Worm (Caenorhabditis elegans): ENCODE results near the gene acy-1.
A peak's percentile ranks its signal among the peaks of the same experiment; 100 is the strongest.

Gene acy-1

ce11 chrIII:4748666-4749065, 26.8 kb downstream of the acy-1 start:
- TF ChIP-seq drap-1 (GFP tag; optimal IDR thresholded peaks at IDR 0.05): no peak
- no peak for TF ChIP-seq ceh-83 (GFP tag; optimal IDR thresholded peaks at IDR 0.05)
- no peak for TF ChIP-seq ceh-43 (GFP tag; optimal IDR thresholded peaks at IDR 0.05)
- TF ChIP-seq elt-3 (tag; optimal IDR thresholded peaks at IDR 0.05): no peak
- TF ChIP-seq zip-8 (tag; optimal IDR thresholded peaks at IDR 0.05): no peak
- TF ChIP-seq elt-1 (tag; optimal IDR thresholded peaks at IDR 0.05; ENCODE audit: borderline replicate concordance, insufficient read depth): no peak

- peak; percentile 79 for TF ChIP-seq lin-13 (tag; optimal IDR thresholded peaks at IDR 0.05)
- peak; percentile 90 for TF ChIP-seq lsy-2 (tag; optimal IDR thresholded peaks at IDR 0.05)
- peak; percentile 91 for TF ChIP-seq nhr-237 (tag; optimal IDR thresholded peaks at IDR 0.05)
- TF ChIP-seq ceh-39 (tag; optimal IDR thresholded peaks at IDR 0.05): peak; percentile 86
- TF ChIP-seq elt-3 (tag; optimal IDR thresholded peaks at IDR 0.05): peak; percentile 17
- peak; percentile 61 for TF ChIP-seq hlh-1 (tag; optimal IDR thresholded peaks at IDR 0.05)
- no peak for TF ChIP-seq nhr-28 (tag; optimal IDR thresholded peaks at IDR 0.05)
- TF ChIP-seq ceh-83 (GFP tag; optimal IDR thresholded peaks at IDR 0.05): no peak
- TF ChIP-seq unc-120 (tag; optimal IDR thresholded peaks at IDR 0.05; ENCODE audit: poor library complexity, severe bottlenecking): peak; percentile 65
- TF ChIP-seq pha-4 (tag; optimal IDR thresholded peaks at IDR 0.05): peak; percentile 81
- no peak for TF ChIP-seq cnd-1 (tag; optimal IDR thresholded peaks at IDR 0.05)
- TF ChIP-seq zip-8 (tag; optimal IDR thresholded peaks at IDR 0.05): no peak
- peak; percentile 56 for TF ChIP-seq mab-5 (tag; optimal IDR thresholded peaks at IDR 0.05)
- no peak for TF ChIP-seq mls-2 (tag; optimal IDR thresholded peaks at IDR 0.05)
- no peak for TF ChIP-seq ztf-11 (tag; optimal IDR thresholded peaks at IDR 0.05)
- peak; percentile 98 for TF ChIP-seq mep-1 (tag; optimal IDR thresholded peaks at IDR 0.05)
- TF ChIP-seq drap-1 (GFP tag; optimal IDR thresholded peaks at IDR 0.05): peak; percentile 43
- peak; percentile 96 for TF ChIP-seq ces-1 (GFP tag; optimal IDR thresholded peaks at IDR 0.05)
- no peak for TF ChIP-seq unc-62 (GFP tag; optimal IDR thresholded peaks at IDR 0.05)
These were observed 32.2 kb downstream of the acy-1 start, which contains the start of the genes rps-0 and rbg-3 for ce11 chrIII:4754001-4754561. TSS of gene rps-0 (minus strand) at chrIII:4754051. TSS of gene rbg-3 (plus strand) at chrIII:4754424.

- TF ChIP-seq lin-32 (GFP tag; optimal IDR thresholded peaks at IDR 0.05): peak; percentile 72
- TF ChIP-seq unc-120 (tag; optimal IDR thresholded peaks at IDR 0.05; ENCODE audit: poor library complexity, severe bottlenecking): peak; percentile 51
- peak; percentile 84 for TF ChIP-seq cnd-1 (tag; optimal IDR thresholded peaks at IDR 0.05)
- peak; percentile 50 for TF ChIP-seq mab-5 (tag; optimal IDR thresholded peaks at IDR 0.05)
- no peak for TF ChIP-seq nhr-28 (tag; optimal IDR thresholded peaks at IDR 0.05)
- TF ChIP-seq nhr-12 (tag; optimal IDR thresholded peaks at IDR 0.05): peak; percentile 63
- TF ChIP-seq sptf-1 (tag; optimal IDR thresholded peaks at IDR 0.05): peak; percentile 89
- TF ChIP-seq nhr-76 (tag; optimal IDR thresholded peaks at IDR 0.05): no peak
- peak; percentile 78 for TF ChIP-seq ceh-39 (tag; optimal IDR thresholded peaks at IDR 0.05)
- TF ChIP-seq elt-3 (tag; optimal IDR thresholded peaks at IDR 0.05): peak; percentile 71
- peak; percentile 10 for TF ChIP-seq flh-1 (GFP tag; optimal IDR thresholded peaks at IDR 0.05)
- peak; percentile 46 for TF ChIP-seq sem-2 (GFP tag; optimal IDR thresholded peaks at IDR 0.05)
- no peak for TF ChIP-seq elt-1 (tag; optimal IDR thresholded peaks at IDR 0.05; ENCODE audit: borderline replicate concordance, insufficient read depth)
- TF ChIP-seq nhr-237 (tag; optimal IDR thresholded peaks at IDR 0.05): peak; percentile 94
- TF ChIP-seq snpc-4 (tag; optimal IDR thresholded peaks at IDR 0.05): no peak
- peak; percentile 77 for TF ChIP-seq mls-2 (tag; optimal IDR thresholded peaks at IDR 0.05)
- TF ChIP-seq zip-8 (tag; optimal IDR thresholded peaks at IDR 0.05): no peak
- peak; percentile 68 for TF ChIP-seq ceh-43 (GFP tag; optimal IDR thresholded peaks at IDR 0.05)
- no peak for TF ChIP-seq unc-62 (GFP tag; optimal IDR thresholded peaks at IDR 0.05)
- TF ChIP-seq blmp-1 (tag; optimal IDR thresholded peaks at IDR 0.05): no peak
- TF ChIP-seq hlh-1 (tag; optimal IDR thresholded peaks at IDR 0.05): peak; percentile 34
- peak; percentile 58 for TF ChIP-seq ham-2 (GFP tag; optimal IDR thresholded peaks at IDR 0.05)
- TF ChIP-seq pha-4 (tag; optimal IDR thresholded peaks at IDR 0.05): peak; percentile 94
- TF ChIP-seq bed-3 (GFP tag; optimal IDR thresholded peaks at IDR 0.05): peak; percentile 41
- peak; percentile 47 for TF ChIP-seq tbx-8 (GFP tag; optimal IDR thresholded peaks at IDR 0.05)
- TF ChIP-seq drap-1 (GFP tag; optimal IDR thresholded peaks at IDR 0.05): peak; percentile 80
- TF ChIP-seq mep-1 (tag; optimal IDR thresholded peaks at IDR 0.05): peak; percentile 95
- peak; percentile 83 for TF ChIP-seq M03D4.4 (tag; optimal IDR thresholded peaks at IDR 0.05)
- peak; percentile 73 for TF ChIP-seq ceh-83 (GFP tag; optimal IDR thresholded peaks at IDR 0.05)
- peak; percentile 33 for TF ChIP-seq nhr-2 (tag; optimal IDR thresholded peaks at IDR 0.05)
- no peak for TF ChIP-seq unc-39 (tag; optimal IDR thresholded peaks at IDR 0.05)
- TF ChIP-seq ztf-11 (tag; optimal IDR thresholded peaks at IDR 0.05): peak; percentile 73
- TF ChIP-seq lin-13 (tag; optimal IDR thresholded peaks at IDR 0.05): peak; percentile 98
- TF ChIP-seq lsy-2 (tag; optimal IDR thresholded peaks at IDR 0.05): peak; percentile 92
- no peak for TF ChIP-seq ces-1 (GFP tag; optimal IDR thresholded peaks at IDR 0.05)
These were observed 35.1 kb downstream of the acy-1 start, which contains the start of gene fbxl-2 for ce11 chrIII:4756983-4757382. TSS of gene fbxl-2 (plus strand) at chrIII:4757260.

Data from whole organism, mixed stage, embryonic.